Fruit fly (Drosophila melanogaster) whole organism, pupa: ENCODE measurements around the gene CG43251.

ENCODE experiments used
- CG10348 ChIP-seq: fragments of 200-800 bp; sonication (Bioruptor generic); IDR thresholded peaks from 2 replicates; pipeline ENCODE4 v1.3.6; 2022; ENCODE audit warnings: missing biosample characterization, missing genetic modification characterization
- CG12605 ChIP-seq: fragments of 200-800 bp; sonication (Bioruptor generic); IDR thresholded peaks from 2 replicates; pipeline ENCODE4 v1.3.6; 2022; ENCODE audit warnings: missing biosample characterization, missing genetic modification characterization
- CG13204 ChIP-seq: fragments of 200-800 bp; sonication (Bioruptor generic); optimal IDR thresholded peaks from 2 replicates; lab custom pipeline; 2018; ENCODE audit warnings: missing biosample characterization, mild to moderate bottlenecking, missing genetic modification characterization, moderate library complexity
- CG34367 ChIP-seq: fragments of 200-800 bp; sonication (Bioruptor generic); optimal IDR thresholded peaks from 2 replicates; lab custom pipeline; 2018; ENCODE audit warnings: missing biosample characterization, mild to moderate bottlenecking, missing genetic modification characterization
- CG4496 ChIP-seq: fragments of 200-800 bp; sonication (Bioruptor generic); IDR thresholded peaks from 3 replicates; pipeline ENCODE4 v1.3.6; 2022; ENCODE audit warnings: missing biosample characterization, missing genetic modification characterization
- CG8159 ChIP-seq: fragments of 200-800 bp; sonication (Bioruptor generic); optimal IDR thresholded peaks from 3 replicates; lab custom pipeline; 2018; ENCODE audit warnings: missing biosample characterization, mild to moderate bottlenecking, missing genetic modification characterization, moderate library complexity
- EcR ChIP-seq: fragments of 200-800 bp; sonication (Bioruptor generic); optimal IDR thresholded peaks from 3 replicates; lab custom pipeline; 2019; ENCODE audit warnings: missing biosample characterization, missing genetic modification characterization, mild to moderate bottlenecking, moderate library complexity, missing genetic modification reagents
- Pif1B ChIP-seq: fragments of 200-800 bp; sonication (Bioruptor generic); optimal IDR thresholded peaks from 3 replicates; lab custom pipeline; 2016; ENCODE audit warnings: missing biosample characterization, missing genetic modification characterization

DNA sequence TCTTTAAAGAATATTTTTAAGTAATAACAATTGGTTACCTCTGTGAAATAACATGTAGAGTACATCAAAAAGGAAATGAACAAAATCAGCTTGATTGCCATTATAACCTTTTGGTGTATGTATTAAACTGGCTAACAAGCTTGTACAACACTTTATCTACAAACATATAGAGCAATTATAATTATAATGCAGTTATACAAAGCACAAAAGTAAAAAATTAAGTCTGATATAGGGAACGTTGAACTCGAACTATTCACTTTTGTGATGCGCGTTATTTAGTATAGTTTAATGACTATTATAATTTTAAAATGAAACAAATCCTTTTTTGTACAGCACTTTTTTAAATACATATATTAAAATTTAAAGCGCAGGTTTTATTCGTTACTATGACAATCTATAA, 3.1 kb upstream of the CG43251 start, which contains the start of gene CG33912:
- TF ChIP-seq EcR (GFP tag; lab: Kevin White, UChicago) (no peak), Pif1B (GFP tag; lab: Kevin White, UChicago) (no peak), CG13204 (GFP tag; lab: Kevin White, UChicago) (no peak), CG12605 (no peak), CG10348 (GFP tag; lab: Robert Waterston, UW) (no peak), CG8159 (no peak), CG4496 (no peak), CG34367 (tag; lab: Kevin White, UChicago) (no peak)
